Worm (Caenorhabditis elegans) whole organism, L4/young adult: Measurements from ENCODE around the gene nhr-205.

Source experiments
- W03F9.2 ChIP-seq: fragments of 150-350 bp; optimal IDR thresholded peaks from 2 replicates; lab custom pipeline; 2014; ENCODE audit warnings: missing biosample characterization, missing genetic modification characterization
- dao-5 ChIP-seq: sonication (generic microtip); optimal IDR thresholded peaks from 2 replicates; lab custom pipeline; 2016; ENCODE audit warnings: missing genotype, missing genetic modification characterization, moderate library complexity, missing compliant biosample characterization
- him-1 ChIP-seq: sonication (generic microtip); optimal IDR thresholded peaks from 2 replicates; lab custom pipeline; 2016; ENCODE audit warnings: missing genotype, missing genetic modification reagents, missing genetic modification characterization, missing compliant biosample characterization

DNA sequence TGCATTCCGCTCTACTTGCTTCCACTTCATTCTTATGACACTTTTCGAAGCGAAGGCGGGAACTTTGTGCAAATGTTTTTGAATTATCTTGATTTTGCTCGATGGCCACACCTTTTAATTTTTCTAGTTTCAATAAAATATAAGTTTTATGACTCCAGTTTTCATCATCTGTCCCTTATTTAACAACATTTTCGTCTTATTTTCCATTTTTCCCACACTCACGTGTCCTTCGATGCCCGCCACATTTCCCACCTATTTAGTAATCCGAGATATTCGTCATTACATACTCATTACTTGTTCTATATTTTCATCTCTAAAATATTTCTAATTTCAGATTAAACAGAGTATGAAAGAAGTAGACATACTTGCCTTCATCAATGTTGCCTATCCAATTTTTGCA lies 12.8 kb upstream of the nhr-205 start, which contains the start of gene srd-49:
- TF ChIP-seq him-1 (tag; lab: Kevin White, UChicago) (no peak), W03F9.2 (tag; lab: Kevin White, UChicago) (no peak), dao-5 (tag; lab: Kevin White, UChicago) (no peak)
